Fruit fly (Drosophila melanogaster): ENCODE measurements around the gene TfIIB.

- TF ChIP-seq tap (tag; optimal IDR thresholded peaks at IDR 0.05) (no peak), wdn (GFP tag; IDR thresholded peaks at IDR 0.05) (no peak), CG10147 (GFP tag; optimal IDR thresholded peaks at IDR 0.05) (no peak), kay (GFP tag; optimal IDR thresholded peaks at IDR 0.05) (no peak), corto (GFP tag; optimal IDR thresholded peaks at IDR 0.05) (no peak), lab (GFP tag; optimal IDR thresholded peaks at IDR 0.05) (no peak), CG33557 (GFP tag; optimal IDR thresholded peaks at IDR 0.05) (no peak), Hey (tag; optimal IDR thresholded peaks at IDR 0.05) (no peak), Nf-YB (GFP tag; optimal IDR thresholded peaks at IDR 0.05) (no peak), CG12299 (tag; optimal IDR thresholded peaks at IDR 0.05) (no peak), CG11093 (GFP tag; IDR thresholded peaks at IDR 0.05) (no peak)
These were observed 12.2 kb upstream of the TfIIB start, which contains the start of gene RfC3 for dm6 chr2L:10418981-10419380.
